Worm (Caenorhabditis elegans) whole organism, L1 larva: ENCODE data around the gene str-230.

ENCODE experiments used
- Y116A8C.19 ChIP-seq: sonication (generic microtip); optimal IDR thresholded peaks from 2 replicates; lab custom pipeline; 2016; ENCODE audit warnings: missing compliant biosample characterization, missing genetic modification characterization, borderline replicate concordance
- alr-1 ChIP-seq: fragments of 200-800 bp; sonication (Bioruptor generic); optimal IDR thresholded peaks from 2 replicates; lab custom pipeline; 2018; ENCODE audit warnings: borderline replicate concordance, mild to moderate bottlenecking, missing genetic modification characterization, missing compliant biosample characterization
- blmp-1 ChIP-seq: fragments of 150-350 bp; optimal IDR thresholded peaks from 2 replicates; lab custom pipeline; 2014; ENCODE audit warnings: missing biosample characterization, missing genetic modification characterization
- ceh-63 ChIP-seq: fragments of 200-800 bp; sonication (Bioruptor generic); optimal IDR thresholded peaks from 2 replicates; lab custom pipeline; 2018; ENCODE audit warnings: mild to moderate bottlenecking, missing genetic modification characterization, missing compliant biosample characterization
- ceh-88 ChIP-seq: fragments of 200-800 bp; sonication (Bioruptor generic); IDR thresholded peaks from 2 replicates; pipeline ENCODE4 v1.3.6; 2022; ENCODE audit warnings: missing genetic modification characterization, missing compliant biosample characterization
- ceh-90 ChIP-seq: sonication (generic microtip); optimal IDR thresholded peaks from 2 replicates; lab custom pipeline; 2016; ENCODE audit warnings: missing genetic modification characterization, missing compliant biosample characterization
- ces-1 ChIP-seq: fragments of 150-350 bp; optimal IDR thresholded peaks from 2 replicates; lab custom pipeline; 2014; ENCODE audit warnings: missing biosample characterization, missing genetic modification reagents, missing genetic modification characterization
- efl-3 ChIP-seq: fragments of 200-800 bp; sonication (Bioruptor generic); optimal IDR thresholded peaks from 2 replicates; lab custom pipeline; 2018; ENCODE audit warnings: mild to moderate bottlenecking, missing genetic modification characterization, missing compliant biosample characterization
- egl-13 ChIP-seq: sonication (generic microtip); optimal IDR thresholded peaks from 2 replicates; lab custom pipeline; 2016; ENCODE audit warnings: missing genotype, missing genetic modification reagents, missing genetic modification characterization, missing compliant biosample characterization
- elt-2 ChIP-seq: sonication (generic microtip); optimal IDR thresholded peaks from 2 replicates; lab custom pipeline; 2016; ENCODE audit warnings: missing genetic modification characterization, mild to moderate bottlenecking, inconsistent platforms, missing compliant biosample characterization, missing genetic modification reagents
- elt-3 ChIP-seq, 6 experiments: fragments of 150-350 bp in 1 of 6; sonication (generic microtip); optimal IDR thresholded peaks; 2 replicates each; lab custom pipeline; 2017 to 2018; ENCODE audit warnings: missing biosample characterization in 6 of 6, missing genetic modification characterization in 6 of 6, inconsistent platforms in 1 of 6
- fkh-4 ChIP-seq: sonication (generic microtip); optimal IDR thresholded peaks from 2 replicates; lab custom pipeline; 2016; ENCODE audit warnings: missing compliant biosample characterization, missing genetic modification characterization, borderline replicate concordance
- hlh-4 ChIP-seq: sonication (generic microtip); optimal IDR thresholded peaks from 2 replicates; lab custom pipeline; 2016; ENCODE audit warnings: mild to moderate bottlenecking, missing genetic modification characterization, missing compliant biosample characterization
- hpl-2 ChIP-seq: fragments of 150-350 bp; optimal IDR thresholded peaks from 2 replicates; lab custom pipeline; 2014; ENCODE audit warnings: missing biosample characterization, missing genetic modification reagents, missing genetic modification characterization
- irx-1 ChIP-seq: sonication (generic microtip); optimal IDR thresholded peaks from 2 replicates; lab custom pipeline; 2016; ENCODE audit warnings: missing genetic modification characterization, missing compliant biosample characterization
- isw-1 ChIP-seq: fragments of 200-800 bp; sonication (Bioruptor generic); IDR thresholded peaks from 2 replicates; pipeline ENCODE4 v1.3.6; 2022; ENCODE audit warnings: missing genetic modification characterization, missing compliant biosample characterization
- jun-1 ChIP-seq: fragments of 150-350 bp; optimal IDR thresholded peaks from 2 replicates; lab custom pipeline; 2014; ENCODE audit warnings: missing biosample characterization, missing genetic modification reagents, missing genetic modification characterization
- lin-13 ChIP-seq: fragments of 150-350 bp; optimal IDR thresholded peaks from 2 replicates; lab custom pipeline; 2014; ENCODE audit warnings: missing biosample characterization, missing genetic modification reagents, missing genetic modification characterization
- lin-14 ChIP-seq: fragments of 200-800 bp; sonication (Bioruptor generic); optimal IDR thresholded peaks from 2 replicates; lab custom pipeline; 2018; ENCODE audit warnings: mild to moderate bottlenecking, missing genetic modification characterization, moderate library complexity, missing compliant biosample characterization
- lin-15B ChIP-seq: fragments of 150-350 bp; sonication (generic microtip); optimal IDR thresholded peaks from 3 replicates; lab custom pipeline; 2014; ENCODE audit warnings: missing biosample characterization, missing genetic modification characterization
- lin-39 ChIP-seq: fragments of 150-350 bp; optimal IDR thresholded peaks from 2 replicates; lab custom pipeline; 2014; ENCODE audit warnings: missing biosample characterization, missing genetic modification reagents, missing genetic modification characterization
- lir-3 ChIP-seq: sonication (generic microtip); optimal IDR thresholded peaks from 2 replicates; lab custom pipeline; 2016; ENCODE audit warnings: mild to moderate bottlenecking, missing genetic modification characterization, moderate library complexity, missing compliant biosample characterization; ENCODE audit not compliant: poor library complexity
- mdl-1 ChIP-seq, 2 experiments: fragments of 150-350 bp; optimal IDR thresholded peaks; 2 replicates each; lab custom pipeline; 2014 to 2017; ENCODE audit warnings: missing biosample characterization in 2 of 2, missing genetic modification characterization in 2 of 2, inconsistent platforms in 1 of 2
- mef-2 ChIP-seq: fragments of 150-350 bp; optimal IDR thresholded peaks from 2 replicates; lab custom pipeline; 2014; ENCODE audit warnings: missing biosample characterization, missing genetic modification characterization
- nhr-19 ChIP-seq: fragments of 200-800 bp; sonication (Bioruptor generic); conservative IDR thresholded peaks from 2 replicates; pipeline ENCODE4 v1.3.6; 2022; ENCODE audit warnings: missing genetic modification characterization, missing compliant biosample characterization
- nhr-20 ChIP-seq: sonication (generic microtip); optimal IDR thresholded peaks from 2 replicates; lab custom pipeline; 2016; ENCODE audit warnings: mild to moderate bottlenecking, missing genetic modification characterization, missing compliant biosample characterization
- nhr-28 ChIP-seq: fragments of 150-350 bp; optimal IDR thresholded peaks from 2 replicates; lab custom pipeline; 2014; ENCODE audit warnings: missing biosample characterization, missing genetic modification characterization
- nhr-47 ChIP-seq: sonication (generic microtip); optimal IDR thresholded peaks from 2 replicates; lab custom pipeline; 2016; ENCODE audit warnings: mild to moderate bottlenecking, missing genetic modification characterization, moderate library complexity, missing compliant biosample characterization
- nhr-71 ChIP-seq: sonication (generic microtip); optimal IDR thresholded peaks from 2 replicates; lab custom pipeline; 2016; ENCODE audit warnings: mild to moderate bottlenecking, missing genetic modification characterization, moderate library complexity, missing compliant biosample characterization
- nhr-84 ChIP-seq: sonication (generic microtip); optimal IDR thresholded peaks from 2 replicates; lab custom pipeline; 2017; ENCODE audit warnings: missing biosample characterization, missing genetic modification characterization
- nhr-90 ChIP-seq: sonication (generic microtip); optimal IDR thresholded peaks from 2 replicates; lab custom pipeline; 2016; ENCODE audit warnings: mild to moderate bottlenecking, missing genetic modification characterization, missing compliant biosample characterization; ENCODE audit not compliant: poor library complexity
- rnt-1 ChIP-seq: sonication (generic microtip); optimal IDR thresholded peaks from 2 replicates; lab custom pipeline; 2016; ENCODE audit warnings: mild to moderate bottlenecking, missing genetic modification characterization, moderate library complexity, missing compliant biosample characterization
- skn-1 ChIP-seq: fragments of 150-350 bp; optimal IDR thresholded peaks from 2 replicates; lab custom pipeline; 2014; ENCODE audit warnings: missing biosample characterization, missing genetic modification characterization
- snu-23 ChIP-seq: sonication (generic microtip); optimal IDR thresholded peaks from 2 replicates; lab custom pipeline; 2016; ENCODE audit warnings: missing genetic modification characterization, missing compliant biosample characterization
- sup-37 ChIP-seq: fragments of 200-800 bp; sonication (Bioruptor generic); optimal IDR thresholded peaks from 2 replicates; lab custom pipeline; 2018; ENCODE audit warnings: mild to moderate bottlenecking, missing genetic modification characterization, missing compliant biosample characterization
- swsn-7 ChIP-seq: sonication (generic microtip); optimal IDR thresholded peaks from 2 replicates; lab custom pipeline; 2016; ENCODE audit warnings: missing genetic modification characterization, missing compliant biosample characterization
- tbx-2 ChIP-seq: sonication (generic microtip); optimal IDR thresholded peaks from 2 replicates; lab custom pipeline; 2016; ENCODE audit warnings: missing genetic modification characterization, missing compliant biosample characterization
- tlp-1 ChIP-seq: fragments of 150-350 bp; optimal IDR thresholded peaks from 2 replicates; lab custom pipeline; 2014; ENCODE audit warnings: missing biosample characterization, missing genetic modification characterization
- unc-30 ChIP-seq: sonication (generic microtip); optimal IDR thresholded peaks from 2 replicates; lab custom pipeline; 2017; ENCODE audit warnings: missing biosample characterization, missing genetic modification characterization
- unc-86 ChIP-seq: sonication (generic microtip); optimal IDR thresholded peaks from 2 replicates; lab custom pipeline; 2016; ENCODE audit warnings: missing genetic modification characterization, missing compliant biosample characterization
- unc-98 ChIP-seq: fragments of 200-800 bp; sonication (Bioruptor generic); IDR thresholded peaks from 2 replicates; pipeline ENCODE4 v1.3.6; 2022; ENCODE audit warnings: missing genetic modification characterization, missing compliant biosample characterization
- vab-15 ChIP-seq: sonication (generic microtip); optimal IDR thresholded peaks from 2 replicates; lab custom pipeline; 2017; ENCODE audit warnings: missing genotype, mild to moderate bottlenecking, missing genetic modification characterization, missing compliant biosample characterization
- xbp-1 ChIP-seq: sonication (generic microtip); optimal IDR thresholded peaks from 2 replicates; lab custom pipeline; 2016; ENCODE audit warnings: missing genetic modification characterization, missing compliant biosample characterization
- zip-4 ChIP-seq: fragments of 200-800 bp; sonication (Bioruptor generic); optimal IDR thresholded peaks from 2 replicates; lab custom pipeline; 2018; ENCODE audit warnings: mild to moderate bottlenecking, missing genetic modification characterization, moderate library complexity, missing compliant biosample characterization
- ztf-11 ChIP-seq, 2 experiments: sonication (generic microtip); optimal IDR thresholded peaks; 2 replicates each; lab custom pipeline; 2016 to 2017; ENCODE audit warnings: missing genetic modification characterization in 2 of 2, missing biosample characterization in 1 of 2, missing compliant biosample characterization in 1 of 2
- ztf-4 ChIP-seq: fragments of 150-350 bp; optimal IDR thresholded peaks from 2 replicates; lab custom pipeline; 2014; ENCODE audit warnings: missing biosample characterization, missing genetic modification characterization

str-230 gene

DNA sequence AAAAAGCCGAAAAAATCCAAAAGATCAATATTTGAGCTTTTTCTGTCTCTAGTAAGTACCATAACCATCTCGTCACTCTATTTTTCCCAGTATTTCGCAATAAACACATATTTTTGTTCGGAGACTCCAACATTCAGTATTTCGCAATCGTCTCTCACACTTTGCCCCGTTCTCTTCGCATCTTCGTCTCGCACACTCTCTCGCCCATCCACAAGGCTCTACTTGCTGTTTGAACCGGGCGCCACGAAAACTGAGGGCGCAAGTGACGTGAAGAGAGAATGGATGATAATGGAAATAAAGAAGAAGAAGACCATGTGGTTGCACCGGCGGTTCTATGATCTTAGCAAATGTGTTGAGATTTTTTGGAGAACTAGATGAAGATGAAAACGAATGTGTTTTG is 10.6 kb downstream of the str-230 start (continued):
- peak; percentile 65 for TF ChIP-seq lin-15B (tag; lab: Kevin White, UChicago)
- no peak for TF ChIP-seq tlp-1 (tag; lab: Kevin White, UChicago)
- peak; percentile 79 for TF ChIP-seq blmp-1
- peak; percentile 79 for TF ChIP-seq lir-3 (tag; lab: Kevin White, UChicago)
- no peak for TF ChIP-seq hlh-4 (tag; lab: Kevin White, UChicago)
- TF ChIP-seq Y116A8C.19 (tag; lab: Kevin White, UChicago) = no peak
- TF ChIP-seq nhr-47 = peak; percentile 91
- TF ChIP-seq unc-86 (tag; lab: Kevin White, UChicago) = peak; percentile 57
- no peak for TF ChIP-seq ces-1 (GFP tag; lab: Kevin White, UChicago)
- TF ChIP-seq mdl-1 (tag; optimal IDR thresholded peaks at IDR 0.05; lab: Kevin White, UChicago) = peak in 1 of 2 experiments; percentile 96
- TF ChIP-seq ceh-90 = no peak
- TF ChIP-seq sup-37 (GFP tag; lab: Kevin White, UChicago) = peak; percentile 58
- peak; percentile 51; the same call in 1 of the 2 replicates for TF ChIP-seq ceh-88 (GFP tag; lab: Robert Waterston, UW)
- TF ChIP-seq irx-1 (tag; lab: Kevin White, UChicago) = peak; percentile 85
- TF ChIP-seq hpl-2 (GFP tag; lab: Kevin White, UChicago) = peak; percentile 85
- TF ChIP-seq lin-13 (GFP tag; lab: Kevin White, UChicago) = peak; percentile 87
- TF ChIP-seq skn-1 (tag; lab: Kevin White, UChicago) = peak; percentile 98
- peak; percentile 64 for TF ChIP-seq nhr-28
- TF ChIP-seq lin-14 = peak; percentile 99
- peak in 1 of 2 experiments; percentile 58 for TF ChIP-seq ztf-11 (tag; optimal IDR thresholded peaks at IDR 0.05; lab: Kevin White, UChicago)
- peak; percentile 90 for TF ChIP-seq ztf-4 (tag; lab: Kevin White, UChicago)
- no peak for TF ChIP-seq ceh-63 (GFP tag; lab: Kevin White, UChicago)
- peak; percentile 57 for TF ChIP-seq fkh-4 (tag; lab: Kevin White, UChicago)
- TF ChIP-seq vab-15 (tag; lab: Kevin White, UChicago) = no peak
- TF ChIP-seq elt-2 (tag; lab: Kevin White, UChicago) = peak; percentile 69
- TF ChIP-seq egl-13 (tag; lab: Kevin White, UChicago) = peak; percentile 68
- peak; percentile 84 for TF ChIP-seq isw-1 (GFP tag; lab: Robert Waterston, UW)
- peak; percentile 90 for TF ChIP-seq nhr-19 (GFP tag; lab: Robert Waterston, UW)
- peak; percentile 85 for TF ChIP-seq jun-1 (tag; lab: Kevin White, UChicago)
- peak; percentile 91 for TF ChIP-seq mef-2 (tag; lab: Kevin White, UChicago)
- TF ChIP-seq xbp-1 = peak; percentile 87
- TF ChIP-seq nhr-84 (tag; lab: Kevin White, UChicago) = no peak
- peak; percentile 100 for TF ChIP-seq zip-4 (GFP tag; lab: Kevin White, UChicago)
- TF ChIP-seq tbx-2 (tag; lab: Kevin White, UChicago) = peak; percentile 92
- no peak for TF ChIP-seq alr-1
- TF ChIP-seq lin-39 (tag; lab: Kevin White, UChicago) = peak; percentile 57
- TF ChIP-seq swsn-7 (tag; lab: Kevin White, UChicago) = peak; percentile 91
- peak; percentile 74 for TF ChIP-seq unc-98 (GFP tag; lab: Robert Waterston, UW)
- TF ChIP-seq unc-30 (tag; lab: Kevin White, UChicago) = no peak

ce11 chrV:14197651-14198050 is 13.0 kb downstream of the str-230 start:
- TF ChIP-seq nhr-20 (peak; percentile 12), nhr-71 (peak; percentile 47), ceh-63 (GFP tag; lab: Kevin White, UChicago) (no peak), ceh-88 (GFP tag; lab: Robert Waterston, UW) (no peak), elt-3 (tag; optimal IDR thresholded peaks at IDR 0.05; lab: Kevin White, UChicago) (peak in 1 of 6 experiments; percentile 0), hpl-2 (GFP tag; lab: Kevin White, UChicago) (no peak), nhr-84 (tag; lab: Kevin White, UChicago) (no peak), efl-3 (GFP tag; lab: Kevin White, UChicago) (no peak), nhr-90 (tag; lab: Kevin White, UChicago) (peak; percentile 18), rnt-1 (peak; percentile 19), swsn-7 (tag; lab: Kevin White, UChicago) (no peak), snu-23 (GFP tag; lab: Kevin White, UChicago) (peak; percentile 35), unc-86 (tag; lab: Kevin White, UChicago) (no peak), ztf-4 (tag; lab: Kevin White, UChicago) (peak; percentile 24), ceh-90 (no peak), ces-1 (GFP tag; lab: Kevin White, UChicago) (no peak), skn-1 (tag; lab: Kevin White, UChicago) (no peak), zip-4 (GFP tag; lab: Kevin White, UChicago) (no peak), lin-14 (peak; percentile 41)
